Worm (Caenorhabditis elegans): Measurements from ENCODE around the gene misc-1.
A peak's percentile ranks its signal among the peaks of the same experiment; 100 is the strongest.

The misc-1 gene

ce11 chrII:255124-255523, 31.3 kb upstream of the misc-1 start (continued):
- TF ChIP-seq elt-3 (tag; optimal IDR thresholded peaks at IDR 0.05), result peak in 1 of 3 experiments; percentile 43
- TF ChIP-seq pha-4 (tag; optimal IDR thresholded peaks at IDR 0.05), result peak; percentile 97
- peak; percentile 85 for TF ChIP-seq lsy-12 (tag; optimal IDR thresholded peaks at IDR 0.05)

DNA sequence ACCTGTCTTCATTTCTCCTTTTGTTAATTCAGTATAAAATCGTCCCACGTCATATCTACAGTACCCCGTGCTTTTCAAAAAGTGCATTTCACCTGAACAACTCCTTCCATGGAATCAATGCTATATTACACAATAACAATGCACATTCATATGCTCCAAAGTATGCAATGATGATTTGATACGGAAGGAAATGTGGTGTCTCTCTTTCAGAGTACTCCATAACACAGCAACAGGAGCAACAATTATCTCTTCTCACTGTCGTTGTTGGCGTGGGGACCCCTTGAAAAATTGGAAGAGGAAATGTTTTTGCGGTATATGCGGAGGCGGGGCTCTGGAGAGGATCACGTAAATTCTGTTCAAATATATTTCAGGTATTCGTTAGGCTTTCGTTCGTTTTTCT, 28.9 kb upstream of the misc-1 start, which contains the start of gene cat-2:
Gene cat-2 (plus strand): TSS at position 301 of the 400 bp plus-strand sequence.
- TF ChIP-seq nhr-28 (tag; optimal IDR thresholded peaks at IDR 0.05), result no peak
- TF ChIP-seq ZK546.5 (tag; optimal IDR thresholded peaks at IDR 0.05), result no peak
- TF ChIP-seq nhr-67 (tag; optimal IDR thresholded peaks at IDR 0.05), result no peak
- TF ChIP-seq lin-39 (tag; optimal IDR thresholded peaks at IDR 0.05), result peak; percentile 29
- TF ChIP-seq pqm-1 (tag; optimal IDR thresholded peaks at IDR 0.05), result no peak
- TF ChIP-seq unc-62 (GFP tag; optimal IDR thresholded peaks at IDR 0.05), result no peak
- no peak for TF ChIP-seq sea-2 (GFP tag; optimal IDR thresholded peaks at IDR 0.05)
- no peak for TF ChIP-seq mml-1 (tag; optimal IDR thresholded peaks at IDR 0.05)

DNA sequence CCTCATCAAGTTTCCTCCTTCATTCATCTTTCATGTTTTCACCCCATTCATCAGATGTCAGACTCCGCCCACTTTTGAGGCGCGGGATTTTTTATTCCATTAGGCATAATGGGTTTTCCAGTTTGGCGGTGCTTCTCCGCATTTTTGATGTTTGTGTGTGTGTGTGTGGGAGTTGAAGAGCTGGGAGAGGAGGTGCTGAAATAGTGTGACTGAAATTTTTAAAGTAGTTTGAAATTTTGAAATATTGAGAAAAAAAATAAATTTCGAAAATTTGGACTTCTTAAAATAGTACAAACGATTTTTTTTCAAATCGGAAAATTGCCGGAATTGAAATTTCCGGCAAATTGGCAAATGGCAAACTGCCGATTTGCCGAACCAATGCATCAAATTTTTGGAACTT, 22.9 kb upstream of the misc-1 start, which contains the start of gene scc-2:
Gene scc-2 (minus strand): TSS at position 101 of the 400 bp plus-strand sequence.
- no peak for TF ChIP-seq ztf-4 (tag; optimal IDR thresholded peaks at IDR 0.05)
- TF ChIP-seq nhr-23 (tag; optimal IDR thresholded peaks at IDR 0.05), result no peak
- TF ChIP-seq nhr-76 (tag; optimal IDR thresholded peaks at IDR 0.05), result no peak
- no peak for TF ChIP-seq sea-2 (GFP tag; optimal IDR thresholded peaks at IDR 0.05)
- no peak for TF ChIP-seq daf-12 (tag; optimal IDR thresholded peaks at IDR 0.05)
- no peak for TF ChIP-seq elt-3 (tag; optimal IDR thresholded peaks at IDR 0.05)
- no peak for TF ChIP-seq fkh-10 (GFP tag; optimal IDR thresholded peaks at IDR 0.05)
- no peak for TF ChIP-seq hmg-11 (tag; optimal IDR thresholded peaks at IDR 0.05)
- TF ChIP-seq elt-1 (tag; optimal IDR thresholded peaks at IDR 0.05), result no peak

DNA sequence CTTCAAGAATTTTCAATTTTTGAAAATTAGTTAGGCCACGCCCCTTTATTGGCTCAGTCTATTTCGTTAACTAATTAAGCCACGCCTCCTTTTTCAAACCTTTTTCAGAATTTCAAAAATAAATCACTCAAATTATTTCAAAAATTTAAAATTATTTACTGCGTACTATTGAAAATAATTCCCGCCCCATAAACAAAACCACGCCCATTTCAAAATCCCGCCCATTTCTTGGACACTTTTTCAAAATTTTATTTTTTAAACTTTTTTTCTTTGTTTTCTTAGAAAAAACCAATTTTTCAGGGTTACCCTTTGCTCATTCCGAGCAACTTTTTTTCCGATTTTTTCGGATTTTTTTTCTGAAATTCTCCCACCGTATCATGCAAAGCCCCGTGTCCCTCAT, 22.4 kb upstream of the misc-1 start, which contains the start of gene B0432.14:
Gene B0432.14 (plus strand): TSS at position 301 of the 400 bp plus-strand sequence.
- TF ChIP-seq unc-39 (tag; optimal IDR thresholded peaks at IDR 0.05), result no peak
- no peak for TF ChIP-seq ZK546.5 (tag; optimal IDR thresholded peaks at IDR 0.05)
- no peak for TF ChIP-seq fkh-2 (tag; optimal IDR thresholded peaks at IDR 0.05)
- no peak for TF ChIP-seq skn-1 (tag; optimal IDR thresholded peaks at IDR 0.05)
- no peak for TF ChIP-seq zag-1 (tag; optimal IDR thresholded peaks at IDR 0.05)
- no peak for TF ChIP-seq elt-3 (tag; optimal IDR thresholded peaks at IDR 0.05)
- no peak for TF ChIP-seq nhr-67 (tag; optimal IDR thresholded peaks at IDR 0.05)
- no peak for TF ChIP-seq aly-2 (tag; optimal IDR thresholded peaks at IDR 0.05)
- TF ChIP-seq hmg-11 (tag; optimal IDR thresholded peaks at IDR 0.05), result no peak

DNA sequence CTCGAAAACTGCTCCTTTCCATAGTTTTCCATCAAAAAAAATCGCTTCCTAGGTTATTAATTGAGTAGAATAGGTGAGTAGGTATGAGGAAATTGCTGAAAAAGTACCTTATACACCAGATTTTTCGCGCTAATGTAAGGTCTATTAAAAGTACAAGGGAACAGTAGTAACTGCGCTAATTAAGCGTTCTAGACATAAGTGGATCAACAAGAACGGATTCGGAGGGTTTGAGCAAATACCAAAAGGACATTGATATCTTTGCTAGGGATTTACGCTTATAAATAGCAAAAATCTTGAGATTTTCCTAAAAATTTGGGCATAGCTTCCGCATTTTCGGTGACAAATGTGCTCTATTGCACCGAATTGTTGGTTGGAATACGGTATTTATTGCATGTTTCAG, 12.6 kb upstream of the misc-1 start, which contains the start of gene B0432.7:
Gene B0432.7 (minus strand): TSS at position 101 of the 400 bp plus-strand sequence.
- TF ChIP-seq skn-1 (tag; optimal IDR thresholded peaks at IDR 0.05) (no peak), nhr-76 (tag; optimal IDR thresholded peaks at IDR 0.05) (no peak), daf-12 (tag; optimal IDR thresholded peaks at IDR 0.05) (no peak), nhr-77 (tag; optimal IDR thresholded peaks at IDR 0.05) (no peak), nhr-28 (tag; optimal IDR thresholded peaks at IDR 0.05) (no peak), nfya-1 (tag; optimal IDR thresholded peaks at IDR 0.05; ENCODE audit: insufficient read depth) (no peak), fkh-2 (tag; optimal IDR thresholded peaks at IDR 0.05) (no peak), fos-1 (tag; optimal IDR thresholded peaks at IDR 0.05) (no peak), nhr-23 (tag; optimal IDR thresholded peaks at IDR 0.05) (no peak), zag-1 (tag; optimal IDR thresholded peaks at IDR 0.05) (no peak), elt-1 (tag; optimal IDR thresholded peaks at IDR 0.05) (no peak), fkh-10 (GFP tag; optimal IDR thresholded peaks at IDR 0.05) (no peak), R02D3.7 (tag; optimal IDR thresholded peaks at IDR 0.05) (no peak)

- TF ChIP-seq ceh-28 (tag; optimal IDR thresholded peaks at IDR 0.05) (no peak), nfya-1 (tag; optimal IDR thresholded peaks at IDR 0.05; ENCODE audit: insufficient read depth) (no peak), R02D3.7 (tag; optimal IDR thresholded peaks at IDR 0.05) (no peak), lin-39 (tag; optimal IDR thresholded peaks at IDR 0.05) (no peak), pqm-1 (tag; optimal IDR thresholded peaks at IDR 0.05) (no peak), zag-1 (tag; optimal IDR thresholded peaks at IDR 0.05) (no peak), jun-1 (tag; optimal IDR thresholded peaks at IDR 0.05) (no peak), skn-1 (tag; optimal IDR thresholded peaks at IDR 0.05) (no peak), aly-2 (tag; optimal IDR thresholded peaks at IDR 0.05) (no peak), fkh-2 (tag; optimal IDR thresholded peaks at IDR 0.05) (no peak), ceh-9 (tag; optimal IDR thresholded peaks at IDR 0.05) (no peak)
These were observed 7.8 kb upstream of the misc-1 start, which contains the start of gene B0432.8 for ce11 chrII:278636-279035. B0432.8 (minus strand) TSS chrII:278736.

Measured in whole organism, L3 larva.